Fruit fly (Drosophila melanogaster): Measurements from ENCODE around the gene Pka-R1.

Pka-R1 gene

DNA sequence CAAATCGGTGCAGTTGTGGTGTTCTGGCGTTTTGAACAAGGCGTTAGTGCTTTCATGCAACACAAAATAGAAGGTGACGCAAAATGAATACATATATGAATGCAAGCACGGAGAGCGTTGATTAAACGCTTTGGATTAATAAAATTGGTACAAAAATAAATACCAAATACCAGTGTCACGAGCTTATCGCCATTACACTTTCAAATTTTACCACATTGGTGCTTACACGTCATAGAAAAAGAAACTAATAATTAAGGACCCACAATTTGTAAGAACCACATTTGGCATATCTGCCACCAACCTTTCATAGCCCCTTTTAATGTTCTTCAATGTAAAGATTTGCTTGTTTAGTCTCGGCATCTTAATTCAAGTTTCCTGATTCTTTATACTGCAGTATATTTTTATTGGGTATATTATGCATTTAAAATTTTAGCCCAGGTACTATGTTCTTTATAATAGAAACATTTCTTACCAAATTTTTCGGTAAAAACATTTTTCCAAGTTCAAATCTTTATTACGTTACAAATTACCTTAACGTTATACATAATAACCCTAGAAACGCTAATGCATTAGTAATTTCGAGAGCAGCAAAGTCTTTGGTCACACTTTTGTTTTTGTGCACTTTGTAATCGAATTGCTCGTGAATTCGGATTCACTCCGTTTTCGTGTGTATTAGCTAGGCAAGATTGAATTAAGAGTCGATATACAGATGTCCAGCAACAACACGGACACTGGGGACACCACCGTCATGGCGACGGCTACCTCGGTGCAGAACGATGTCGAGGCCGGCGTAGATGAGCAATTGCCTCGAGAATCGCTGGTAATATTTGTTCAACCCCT lies 37.5 kb upstream of the Pka-R1 start, which contains the start of the genes Pex16 and Pex14 (continued):
- peak; percentile 68 for TF ChIP-seq CG7839 (tag; optimal IDR thresholded peaks at IDR 0.05)
- TF ChIP-seq lola (GFP tag; optimal IDR thresholded peaks at IDR 0.05) = peak in 1 of 3 experiments; percentile 72
- no peak for TF ChIP-seq CG8359 (GFP tag; optimal IDR thresholded peaks at IDR 0.05; ENCODE audit: borderline replicate concordance)
- peak; percentile 69 for TF ChIP-seq jumu (GFP tag; optimal IDR thresholded peaks at IDR 0.05)
- TF ChIP-seq CG30020 (tag; optimal IDR thresholded peaks at IDR 0.05) = peak; percentile 44
- TF ChIP-seq CG11504 (tag; optimal IDR thresholded peaks at IDR 0.05) = no peak
- peak; percentile 87 for TF ChIP-seq mam (GFP tag; optimal IDR thresholded peaks at IDR 0.05)
- TF ChIP-seq emc (GFP tag; optimal IDR thresholded peaks at IDR 0.05) = peak; percentile 68
- TF ChIP-seq D19A (tag; optimal IDR thresholded peaks at IDR 0.05) = no peak
- peak in 1 of 2 experiments; percentile 27 for TF ChIP-seq crp (GFP tag; optimal IDR thresholded peaks at IDR 0.05)
- peak; percentile 84 for TF ChIP-seq CG30403 (GFP tag; optimal IDR thresholded peaks at IDR 0.05)
- TF ChIP-seq CG32772 (GFP tag; IDR thresholded peaks at IDR 0.05) = peak; percentile 65
- TF ChIP-seq CG31388 (GFP tag; optimal IDR thresholded peaks at IDR 0.05) = no peak
- no peak for TF ChIP-seq ac (GFP tag; optimal IDR thresholded peaks at IDR 0.05)
- TF ChIP-seq CG32767 (GFP tag; IDR thresholded peaks at IDR 0.05) = 0 out of 2 replicates have a peak, but pooled peaks have one; percentile 44
- TF ChIP-seq Myb (GFP tag; optimal IDR thresholded peaks at IDR 0.05) = peak; percentile 66
- TF ChIP-seq Dfd (GFP tag; optimal IDR thresholded peaks at IDR 0.05) = peak in 1 of 2 experiments; percentile 22
- no peak for TF ChIP-seq otp (GFP tag; IDR thresholded peaks at IDR 0.05)
- TF ChIP-seq pfk (GFP tag; optimal IDR thresholded peaks at IDR 0.05) = no peak
- TF ChIP-seq CG15696 (tag; optimal IDR thresholded peaks at IDR 0.05) = peak; percentile 61
- no peak for TF ChIP-seq kni (GFP tag; optimal IDR thresholded peaks at IDR 0.05)
- TF ChIP-seq HLHmδ (GFP tag; optimal IDR thresholded peaks at IDR 0.05) = no peak
- peak; percentile 51 for TF ChIP-seq CG7556 (GFP tag; optimal IDR thresholded peaks at IDR 0.05)
- TF ChIP-seq mld (GFP tag; IDR thresholded peaks at IDR 0.05; ENCODE audit: partially characterized antibody) = no peak
- peak; percentile 66 for TF ChIP-seq CG1603 (tag; optimal IDR thresholded peaks at IDR 0.05)
- no peak for TF ChIP-seq CG6854 (GFP tag; optimal IDR thresholded peaks at IDR 0.05)
- peak; percentile 83 for TF ChIP-seq pum (GFP tag; optimal IDR thresholded peaks at IDR 0.05)
- peak; percentile 35 for TF ChIP-seq CG12236 (GFP tag; optimal IDR thresholded peaks at IDR 0.05)
- TF ChIP-seq Dref (GFP tag; IDR thresholded peaks at IDR 0.05) = peak; percentile 37
- no peak for TF ChIP-seq eve (GFP tag; optimal IDR thresholded peaks at IDR 0.05)
- no peak for TF ChIP-seq sna (GFP tag; IDR thresholded peaks at IDR 0.05; ENCODE audit: partially characterized antibody)
- peak; percentile 78 to 84 for TF ChIP-seq dpn (GFP tag; optimal IDR thresholded peaks at IDR 0.05)
- no peak for TF ChIP-seq jing (GFP tag; optimal IDR thresholded peaks at IDR 0.05)
- TF ChIP-seq CG4820 (GFP tag; optimal IDR thresholded peaks at IDR 0.05) = peak; percentile 45
- TF ChIP-seq sug (tag; optimal IDR thresholded peaks at IDR 0.05) = peak; percentile 53
- peak; percentile 86 for TF ChIP-seq gfzf (GFP tag; optimal IDR thresholded peaks at IDR 0.05)
- peak; percentile 46; the same call in 1 of the 2 replicates for TF ChIP-seq CG1024 (GFP tag; IDR thresholded peaks at IDR 0.05)
- TF ChIP-seq tup (GFP tag; optimal IDR thresholded peaks at IDR 0.05) = no peak
- no peak for TF ChIP-seq CG10321 (GFP tag; IDR thresholded peaks at IDR 0.05)
- TF ChIP-seq lab (GFP tag; optimal IDR thresholded peaks at IDR 0.05) = peak; percentile 64
- peak; percentile 47 for TF ChIP-seq CG4328 (GFP tag; optimal IDR thresholded peaks at IDR 0.05)
- peak; percentile 67 for TF ChIP-seq CG4730 (GFP tag; IDR thresholded peaks at IDR 0.05)
- TF ChIP-seq Fer2 (tag; optimal IDR thresholded peaks at IDR 0.05) = peak; percentile 62
- TF ChIP-seq CG16863 (GFP tag; optimal IDR thresholded peaks at IDR 0.05) = peak; percentile 76
- TF ChIP-seq tx (GFP tag; optimal IDR thresholded peaks at IDR 0.05) = peak; percentile 73
- no peak for TF ChIP-seq CG1832 (GFP tag; optimal IDR thresholded peaks at IDR 0.05)
- TF ChIP-seq CG18476 (GFP tag; optimal IDR thresholded peaks at IDR 0.05) = peak; percentile 51
- peak; percentile 57 for TF ChIP-seq Drgx (GFP tag; IDR thresholded peaks at IDR 0.05)
